Worm (Caenorhabditis elegans) whole organism, mixed stage, embryonic: ENCODE data around the gene F59A6.12.

Experiments used
- M03D4.4 ChIP-seq: sonication (generic microtip); optimal IDR thresholded peaks from 2 replicates; lab custom pipeline; 2017; ENCODE audit warnings: mild to moderate bottlenecking, missing genetic modification characterization, missing compliant biosample characterization
- bed-3 ChIP-seq: fragments of 200-800 bp; sonication (Bioruptor generic); optimal IDR thresholded peaks from 3 replicates; lab custom pipeline; 2018; ENCODE audit warnings: mild to moderate bottlenecking, missing genetic modification characterization, moderate library complexity, missing compliant biosample characterization
- blmp-1 ChIP-seq: fragments of 150-350 bp; optimal IDR thresholded peaks from 2 replicates; lab custom pipeline; 2014; ENCODE audit warnings: missing biosample characterization, missing genetic modification characterization
- ceh-39 ChIP-seq: fragments of 150-350 bp; optimal IDR thresholded peaks from 2 replicates; lab custom pipeline; 2014; ENCODE audit warnings: missing biosample characterization, missing genetic modification characterization
- ceh-43 ChIP-seq: fragments of 200-800 bp; sonication (Bioruptor generic); optimal IDR thresholded peaks from 2 replicates; lab custom pipeline; 2018; ENCODE audit warnings: mild to moderate bottlenecking, missing genetic modification characterization, moderate library complexity, missing compliant biosample characterization
- ceh-83 ChIP-seq: fragments of 200-800 bp; sonication (Bioruptor generic); optimal IDR thresholded peaks from 2 replicates; lab custom pipeline; 2018; ENCODE audit warnings: mild to moderate bottlenecking, missing genetic modification characterization, missing compliant biosample characterization
- ces-1 ChIP-seq: fragments of 150-350 bp; optimal IDR thresholded peaks from 2 replicates; lab custom pipeline; 2014; ENCODE audit warnings: missing biosample characterization, missing genetic modification reagents, missing genetic modification characterization
- cnd-1 ChIP-seq: fragments of 200-800 bp; sonication (Bioruptor generic); optimal IDR thresholded peaks from 2 replicates; lab custom pipeline; 2018; ENCODE audit warnings: mild to moderate bottlenecking, missing genetic modification characterization, missing compliant biosample characterization
- drap-1 ChIP-seq: fragments of 200-800 bp; sonication (Bioruptor generic); optimal IDR thresholded peaks from 3 replicates; lab custom pipeline; 2018; ENCODE audit warnings: mild to moderate bottlenecking, missing genetic modification characterization, missing compliant biosample characterization
- elt-1 ChIP-seq: sonication (generic microtip); optimal IDR thresholded peaks from 2 replicates; lab custom pipeline; 2017; ENCODE audit warnings: missing genetic modification characterization, mild to moderate bottlenecking, missing compliant biosample characterization, antibody characterized with exemption, moderate library complexity, borderline replicate concordance; ENCODE audit not compliant: insufficient read depth
- elt-3 ChIP-seq: fragments of 150-350 bp; optimal IDR thresholded peaks from 2 replicates; lab custom pipeline; 2014; ENCODE audit warnings: missing biosample characterization, missing genetic modification characterization
- flh-1 ChIP-seq: fragments of 200-800 bp; sonication (Bioruptor generic); optimal IDR thresholded peaks from 2 replicates; lab custom pipeline; 2018; ENCODE audit warnings: mild to moderate bottlenecking, missing genetic modification characterization, moderate library complexity, missing compliant biosample characterization
- ham-2 ChIP-seq: fragments of 200-800 bp; sonication (Bioruptor generic); optimal IDR thresholded peaks from 2 replicates; lab custom pipeline; 2018; ENCODE audit warnings: mild to moderate bottlenecking, missing genetic modification characterization, missing compliant biosample characterization
- hlh-1 ChIP-seq: fragments of 150-350 bp; optimal IDR thresholded peaks from 2 replicates; lab custom pipeline; 2014; ENCODE audit warnings: missing biosample characterization, missing genetic modification reagents, missing genetic modification characterization
- lin-13 ChIP-seq: fragments of 150-350 bp; optimal IDR thresholded peaks from 2 replicates; lab custom pipeline; 2014; ENCODE audit warnings: missing biosample characterization, missing genetic modification characterization
- lin-32 ChIP-seq: fragments of 200-800 bp; sonication (Bioruptor generic); optimal IDR thresholded peaks from 2 replicates; lab custom pipeline; 2018; ENCODE audit warnings: mild to moderate bottlenecking, missing genetic modification characterization, missing compliant biosample characterization
- lsy-2 ChIP-seq: fragments of 150-350 bp; optimal IDR thresholded peaks from 2 replicates; lab custom pipeline; 2014; ENCODE audit warnings: missing biosample characterization, missing genetic modification characterization
- mab-5 ChIP-seq: fragments of 150-350 bp; optimal IDR thresholded peaks from 2 replicates; lab custom pipeline; 2014; ENCODE audit warnings: missing biosample characterization, missing genetic modification characterization
- mep-1 ChIP-seq: fragments of 150-350 bp; optimal IDR thresholded peaks from 2 replicates; lab custom pipeline; 2017; ENCODE audit warnings: missing biosample characterization, missing genetic modification reagents, missing genetic modification characterization, inconsistent platforms
- mls-2 ChIP-seq: sonication (generic microtip); optimal IDR thresholded peaks from 2 replicates; lab custom pipeline; 2016; ENCODE audit warnings: mild to moderate bottlenecking, missing genetic modification characterization, moderate library complexity, missing compliant biosample characterization
- nhr-12 ChIP-seq: fragments of 150-350 bp; optimal IDR thresholded peaks from 2 replicates; lab custom pipeline; 2014; ENCODE audit warnings: missing biosample characterization, missing genetic modification characterization
- nhr-2 ChIP-seq: fragments of 150-350 bp; optimal IDR thresholded peaks from 2 replicates; lab custom pipeline; 2014; ENCODE audit warnings: missing biosample characterization, missing genetic modification characterization
- nhr-237 ChIP-seq: fragments of 150-350 bp; optimal IDR thresholded peaks from 2 replicates; lab custom pipeline; 2014; ENCODE audit warnings: missing biosample characterization, missing genetic modification characterization
- nhr-28 ChIP-seq: fragments of 150-350 bp; optimal IDR thresholded peaks from 2 replicates; lab custom pipeline; 2014; ENCODE audit warnings: missing biosample characterization, missing genetic modification characterization
- nhr-76 ChIP-seq: sonication (generic microtip); optimal IDR thresholded peaks from 2 replicates; lab custom pipeline; 2017; ENCODE audit warnings: missing biosample characterization, missing genetic modification characterization
- pha-4 ChIP-seq: fragments of 150-350 bp; optimal IDR thresholded peaks from 2 replicates; lab custom pipeline; 2018; ENCODE audit warnings: missing biosample characterization, missing genetic modification reagents, missing genetic modification characterization
- sem-2 ChIP-seq: fragments of 200-800 bp; sonication (Bioruptor generic); optimal IDR thresholded peaks from 2 replicates; lab custom pipeline; 2018; ENCODE audit warnings: mild to moderate bottlenecking, missing genetic modification characterization, missing compliant biosample characterization
- snpc-4 ChIP-seq: fragments of 150-350 bp; optimal IDR thresholded peaks from 2 replicates; lab custom pipeline; 2014; ENCODE audit warnings: missing biosample characterization, missing genetic modification characterization
- sptf-1 ChIP-seq: sonication (generic microtip); optimal IDR thresholded peaks from 2 replicates; lab custom pipeline; 2017; ENCODE audit warnings: mild to moderate bottlenecking, missing genetic modification characterization, moderate library complexity, missing compliant biosample characterization
- tbx-8 ChIP-seq: fragments of 200-800 bp; sonication (Bioruptor generic); optimal IDR thresholded peaks from 2 replicates; lab custom pipeline; 2018; ENCODE audit warnings: mild to moderate bottlenecking, missing genetic modification characterization, moderate library complexity, missing compliant biosample characterization
- unc-120 ChIP-seq: sonication (generic microtip); optimal IDR thresholded peaks from 2 replicates; lab custom pipeline; 2017; ENCODE audit warnings: missing genetic modification characterization, missing compliant biosample characterization; ENCODE audit not compliant: poor library complexity, severe bottlenecking
- unc-39 ChIP-seq: fragments of 150-350 bp; optimal IDR thresholded peaks from 2 replicates; lab custom pipeline; 2014; ENCODE audit warnings: missing biosample characterization, missing genetic modification characterization
- unc-62 ChIP-seq: fragments of 150-350 bp; optimal IDR thresholded peaks from 2 replicates; lab custom pipeline; 2014; ENCODE audit warnings: missing biosample characterization, missing genetic modification reagents, missing genetic modification characterization
- zip-8 ChIP-seq: fragments of 150-350 bp; optimal IDR thresholded peaks from 2 replicates; lab custom pipeline; 2014; ENCODE audit warnings: missing biosample characterization, missing genetic modification characterization
- ztf-11 ChIP-seq: fragments of 150-350 bp; optimal IDR thresholded peaks from 2 replicates; lab custom pipeline; 2014; ENCODE audit warnings: missing biosample characterization, missing genetic modification characterization

Gene F59A6.12

DNA sequence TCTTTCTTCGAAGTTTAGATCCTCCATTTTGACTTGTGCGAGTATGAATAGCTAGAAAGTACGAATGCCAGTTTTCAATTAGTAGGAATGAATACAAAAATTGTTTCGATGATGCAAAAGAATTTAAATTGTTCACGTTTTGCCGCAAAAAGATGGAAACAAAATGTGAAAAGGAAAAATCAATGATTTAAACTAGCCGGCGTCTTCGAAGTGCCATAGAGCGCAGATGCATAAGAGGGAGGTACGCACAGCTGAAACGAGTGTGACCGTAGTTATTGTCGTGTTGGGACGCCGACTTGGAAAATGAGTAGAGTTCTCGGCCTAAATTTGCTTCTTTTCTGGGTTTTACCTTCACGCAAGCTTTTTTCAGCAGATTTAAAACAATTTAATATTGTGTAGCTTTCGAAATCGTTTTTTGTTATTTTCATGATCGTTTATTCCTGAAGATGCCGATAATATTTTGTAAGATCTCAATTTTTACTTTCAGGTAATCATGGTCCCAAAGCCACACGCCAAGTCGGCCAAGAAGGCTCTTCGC is 43.3 kb upstream of the F59A6.12 start, which contains the start of the genes ify-1 and rpl-22:
ify-1 (minus strand) TSS at position 51 of the 538 bp plus-strand sequence.
rpl-22 (plus strand) TSS at position 488 of the 538 bp plus-strand sequence.
- TF ChIP-seq nhr-76 (tag; lab: Kevin White, UChicago) (no peak), tbx-8 (GFP tag; lab: Kevin White, UChicago) (no peak), mls-2 (tag; lab: Kevin White, UChicago) (peak; percentile 76), M03D4.4 (peak; percentile 50), unc-39 (no peak), nhr-237 (tag; lab: Kevin White, UChicago) (peak; percentile 95), lin-32 (no peak), ztf-11 (tag; lab: Kevin White, UChicago) (peak; percentile 50), drap-1 (GFP tag; lab: Kevin White, UChicago) (peak; percentile 71), pha-4 (peak; percentile 97), lin-13 (tag; lab: Kevin White, UChicago) (peak; percentile 98), sem-2 (no peak), ceh-43 (GFP tag; lab: Kevin White, UChicago) (peak; percentile 18), unc-62 (peak; percentile 61), ham-2 (GFP tag; lab: Kevin White, UChicago) (peak; percentile 69), bed-3 (GFP tag; lab: Kevin White, UChicago) (no peak), hlh-1 (tag; lab: Kevin White, UChicago) (peak; percentile 83), sptf-1 (peak; percentile 62), ceh-39 (tag; lab: Kevin White, UChicago) (peak; percentile 83), elt-3 (tag; lab: Kevin White, UChicago) (peak; percentile 72), snpc-4 (tag; lab: Kevin White, UChicago) (no peak), unc-120 (tag; lab: Kevin White, UChicago) (peak; percentile 75), nhr-2 (tag; lab: Kevin White, UChicago) (no peak), blmp-1 (tag; lab: Kevin White, UChicago) (no peak), zip-8 (tag; lab: Kevin White, UChicago) (no peak), nhr-28 (tag; lab: Kevin White, UChicago) (no peak), mab-5 (tag; lab: Kevin White, UChicago) (peak; percentile 32), ces-1 (peak; percentile 82), ceh-83 (peak; percentile 30), nhr-12 (tag; lab: Kevin White, UChicago) (peak; percentile 39), mep-1 (tag; lab: Kevin White, UChicago) (peak; percentile 96), flh-1 (no peak), lsy-2 (peak; percentile 99), elt-1 (tag; lab: Kevin White, UChicago) (peak; percentile 51), cnd-1 (tag; lab: Kevin White, UChicago) (peak; percentile 61)

DNA sequence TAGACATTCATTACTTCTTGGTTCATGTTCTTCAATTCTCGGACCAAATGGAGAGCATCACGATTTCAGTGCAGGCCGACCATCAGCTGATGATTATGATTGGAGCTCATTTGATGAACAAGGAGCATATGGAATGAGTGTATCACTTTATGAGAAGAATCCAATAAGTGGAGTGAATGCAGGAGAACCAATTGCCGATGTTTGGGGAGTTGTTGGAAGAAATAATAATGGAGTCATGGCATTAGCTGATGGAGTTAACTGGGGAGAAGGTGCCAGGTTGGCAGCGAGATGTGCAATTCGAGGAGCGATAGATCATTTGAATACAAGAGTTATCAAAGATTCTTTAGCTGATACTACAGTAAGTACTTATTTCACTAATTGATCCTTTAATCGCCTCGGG is 38.9 kb upstream of the F59A6.12 start:
- TF ChIP-seq ceh-83: no peak
- no peak for TF ChIP-seq hlh-1 (tag; lab: Kevin White, UChicago)
- TF ChIP-seq mab-5 (tag; lab: Kevin White, UChicago): no peak
- TF ChIP-seq ztf-11 (tag; lab: Kevin White, UChicago): no peak
- TF ChIP-seq elt-1 (tag; lab: Kevin White, UChicago): no peak
- no peak for TF ChIP-seq flh-1
- no peak for TF ChIP-seq M03D4.4
- TF ChIP-seq ham-2 (GFP tag; lab: Kevin White, UChicago): no peak
- TF ChIP-seq sptf-1: no peak
- TF ChIP-seq lin-32: no peak
- no peak for TF ChIP-seq nhr-2 (tag; lab: Kevin White, UChicago)
- TF ChIP-seq ceh-39 (tag; lab: Kevin White, UChicago): no peak
- TF ChIP-seq mep-1 (tag; lab: Kevin White, UChicago): no peak
- TF ChIP-seq tbx-8 (GFP tag; lab: Kevin White, UChicago): no peak
- TF ChIP-seq zip-8 (tag; lab: Kevin White, UChicago): no peak
- TF ChIP-seq drap-1 (GFP tag; lab: Kevin White, UChicago): no peak
- no peak for TF ChIP-seq unc-39
- TF ChIP-seq nhr-237 (tag; lab: Kevin White, UChicago): no peak

DNA sequence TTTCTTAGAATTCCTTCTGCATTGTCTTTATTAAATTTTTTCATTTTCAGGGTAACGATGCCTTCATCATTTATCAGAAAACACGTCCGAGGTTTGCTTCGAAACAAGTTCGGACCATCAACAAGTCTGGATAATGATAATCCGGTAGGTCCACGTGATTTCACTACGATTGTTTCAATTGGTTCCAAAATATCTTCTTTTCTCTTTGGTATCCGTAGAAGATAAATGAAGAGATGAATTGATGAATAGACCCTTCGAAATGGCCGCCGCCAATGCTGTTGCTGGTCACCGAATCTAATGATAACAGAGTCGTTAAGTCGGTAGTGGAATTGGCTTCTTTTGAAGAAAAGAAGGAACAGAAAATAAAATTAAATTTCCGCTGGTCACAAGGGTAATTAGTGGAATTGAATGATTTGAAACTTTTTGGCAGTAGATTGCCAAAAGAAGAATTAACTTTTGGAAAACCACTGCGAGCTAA is 38.0 kb upstream of the F59A6.12 start, which contains the start of gene F33G12.6:
F33G12.6 (plus strand) TSS at position 51 of the 478 bp plus-strand sequence.
- peak; percentile 17 for TF ChIP-seq ces-1
- no peak for TF ChIP-seq nhr-76 (tag; lab: Kevin White, UChicago)
- TF ChIP-seq, all 35 proteins: peak for 1
